Worm (Caenorhabditis elegans) whole organism, late embryonic: ENCODE measurements around the gene aakg-4.
A peak's percentile ranks its signal among the peaks of the same experiment; 100 is the strongest.

Source experiments
- T23F11.4 ChIP-seq: fragments of 200-800 bp; sonication (Bioruptor generic); optimal IDR thresholded peaks from 2 replicates; lab custom pipeline; 2018; ENCODE audit warnings: mild to moderate bottlenecking, missing genetic modification characterization, missing compliant biosample characterization
- Y22D7AL.16 ChIP-seq: sonication (generic microtip); optimal IDR thresholded peaks from 2 replicates; lab custom pipeline; 2016; ENCODE audit warnings: missing genetic modification characterization, missing compliant biosample characterization
- ama-1 ChIP-seq: fragments of 150-350 bp; optimal IDR thresholded peaks from 2 replicates; lab custom pipeline; 2014
- ceh-2 ChIP-seq: sonication (generic microtip); optimal IDR thresholded peaks from 2 replicates; lab custom pipeline; 2016; ENCODE audit warnings: missing genotype, missing genetic modification characterization, missing compliant biosample characterization
- ceh-30 ChIP-seq: fragments of 150-350 bp; optimal IDR thresholded peaks from 2 replicates; lab custom pipeline; 2014; ENCODE audit warnings: missing biosample characterization, missing genetic modification characterization
- ceh-34 ChIP-seq: sonication (generic microtip); optimal IDR thresholded peaks from 2 replicates; lab custom pipeline; 2016; ENCODE audit warnings: mild to moderate bottlenecking, missing genetic modification characterization, missing compliant biosample characterization
- fkh-10 ChIP-seq: fragments of 150-350 bp; optimal IDR thresholded peaks from 2 replicates; lab custom pipeline; 2014; ENCODE audit warnings: missing biosample characterization, missing genetic modification reagents, missing genetic modification characterization
- lim-6 ChIP-seq: sonication (generic microtip); optimal IDR thresholded peaks from 2 replicates; lab custom pipeline; 2016; ENCODE audit warnings: missing genetic modification characterization, missing compliant biosample characterization
- lin-11 ChIP-seq: fragments of 200-800 bp; sonication (Bioruptor generic); optimal IDR thresholded peaks from 2 replicates; lab custom pipeline; 2018; ENCODE audit warnings: mild to moderate bottlenecking, missing genetic modification characterization, missing compliant biosample characterization
- pha-4 ChIP-seq: fragments of 150-350 bp; optimal IDR thresholded peaks from 2 replicates; lab custom pipeline; 2018; ENCODE audit warnings: missing biosample characterization, missing genetic modification reagents, missing genetic modification characterization
- pqm-1 ChIP-seq: sonication (generic microtip); optimal IDR thresholded peaks from 2 replicates; lab custom pipeline; 2016; ENCODE audit warnings: missing genetic modification characterization, missing compliant biosample characterization
- sdc-2 ChIP-seq: sonication (generic microtip); optimal IDR thresholded peaks from 2 replicates; lab custom pipeline; 2016; ENCODE audit warnings: missing genotype, missing genetic modification characterization, missing compliant biosample characterization
- tbx-2 ChIP-seq: sonication (generic microtip); optimal IDR thresholded peaks from 2 replicates; lab custom pipeline; 2016; ENCODE audit warnings: missing genetic modification characterization, missing compliant biosample characterization
- unc-86 ChIP-seq: sonication (generic microtip); optimal IDR thresholded peaks from 2 replicates; lab custom pipeline; 2016; ENCODE audit warnings: missing genetic modification characterization, missing compliant biosample characterization

ce11 chrX:2364703-2365299, 45.7 kb upstream of the aakg-4 start:
- no peak for TF ChIP-seq ceh-34 (tag; lab: Kevin White, UChicago)
- TF ChIP-seq tbx-2 = no peak
- TF ChIP-seq lim-6 (tag; lab: Kevin White, UChicago) = no peak
- TF ChIP-seq unc-86 = no peak
- no peak for TF ChIP-seq Y22D7AL.16 (tag; lab: Kevin White, UChicago)
- no peak for TF ChIP-seq ama-1 (lab: Kevin White, UChicago)
- no peak for TF ChIP-seq lin-11 (tag; lab: Kevin White, UChicago)
- TF ChIP-seq pha-4 (tag; lab: Kevin White, UChicago) = no peak
- TF ChIP-seq T23F11.4 = no peak
- no peak for TF ChIP-seq ceh-2 (tag; lab: Kevin White, UChicago)
- no peak for TF ChIP-seq pqm-1 (tag; lab: Kevin White, UChicago)
- no peak for TF ChIP-seq ceh-30 (tag; lab: Kevin White, UChicago)
- no peak for TF ChIP-seq fkh-10
- peak; percentile 97 for TF ChIP-seq sdc-2 (tag; lab: Kevin White, UChicago)
